Fruit fly (Drosophila melanogaster) whole organism, adult: Measurements from ENCODE around the gene Tmf.

Experiments used
- CG12768 ChIP-seq: fragments of 200-800 bp; sonication (Bioruptor generic); optimal IDR thresholded peaks from 2 replicates; lab custom pipeline; 2017; ENCODE audit warnings: missing biosample characterization, missing genetic modification characterization, mild to moderate bottlenecking, moderate library complexity, missing genetic modification reagents
- CG5204 ChIP-seq: fragments of 200-800 bp; sonication (Bioruptor generic); optimal IDR thresholded peaks from 2 replicates; lab custom pipeline; 2016; ENCODE audit warnings: missing biosample characterization, missing genetic modification characterization
- CG7101 ChIP-seq: fragments of 200-800 bp; sonication (Bioruptor generic); optimal IDR thresholded peaks from 2 replicates; lab custom pipeline; 2018; ENCODE audit warnings: missing biosample characterization, mild to moderate bottlenecking, missing genetic modification characterization, moderate library complexity
- Mnt ChIP-seq: fragments of 200-800 bp; sonication (Bioruptor generic); optimal IDR thresholded peaks from 2 replicates; lab custom pipeline; 2016; ENCODE audit warnings: missing biosample characterization, mild to moderate bottlenecking, missing genetic modification characterization

DNA sequence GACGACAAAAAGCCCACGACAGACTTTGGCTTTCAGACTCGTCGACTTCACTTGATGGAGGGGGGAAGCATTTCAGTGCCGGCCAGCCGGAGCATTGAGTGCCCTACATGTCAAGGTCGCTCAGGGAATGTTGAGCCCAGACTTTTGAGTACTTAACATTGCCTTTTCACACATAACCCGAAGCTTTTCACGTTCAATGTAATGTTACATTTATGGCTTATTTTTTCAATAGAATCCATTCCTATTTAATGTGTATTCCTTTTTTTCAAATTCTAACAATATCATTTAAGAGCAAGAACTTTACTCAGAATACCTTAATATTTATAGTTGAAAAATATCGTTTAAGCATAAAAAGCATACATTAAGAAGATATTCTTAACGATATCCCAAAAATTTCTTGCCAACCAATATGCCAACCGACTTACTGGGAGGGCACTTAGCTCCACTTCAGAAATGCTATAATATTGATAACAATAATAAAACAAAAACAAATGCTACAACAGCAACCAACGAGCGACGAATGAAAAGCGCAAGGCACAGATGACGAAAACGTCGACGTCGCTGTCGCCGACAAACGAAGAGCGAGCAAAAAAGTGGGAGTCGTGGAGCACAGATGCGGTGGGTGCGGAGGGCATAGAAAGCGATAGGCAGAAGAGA lies 15.7 kb downstream of the Tmf start:
- TF ChIP-seq CG12768 (GFP tag; lab: Kevin White, UChicago): peak; percentile 80
- no peak for TF ChIP-seq Mnt (GFP tag; lab: Kevin White, UChicago)
- TF ChIP-seq CG5204 (GFP tag; lab: Kevin White, UChicago): peak; percentile 36
- peak; percentile 60 for TF ChIP-seq CG7101 (tag; lab: Kevin White, UChicago)
